In the genomic region with DNA sequence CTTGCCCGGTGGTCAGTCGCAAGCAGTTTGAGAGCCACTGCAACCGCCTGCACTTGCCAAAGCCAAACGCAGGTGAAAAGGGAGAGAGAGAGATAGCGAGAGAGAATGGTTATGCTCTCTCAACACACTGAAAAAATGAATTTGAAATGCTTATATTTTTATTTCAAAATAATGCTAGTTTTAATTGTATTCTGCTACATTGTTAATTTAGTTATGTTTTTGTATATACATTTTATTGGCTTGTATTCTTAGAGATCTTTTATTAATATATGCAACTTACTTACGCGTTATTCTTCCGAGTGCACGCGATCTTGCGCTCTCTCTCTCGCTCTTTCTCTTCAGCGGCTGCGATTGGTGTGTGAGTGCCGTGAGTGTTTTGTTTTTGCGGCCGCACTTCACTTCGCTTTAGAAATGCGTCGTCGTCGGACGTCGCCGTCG, we compare ENCODE assay signal across 1 fruit fly cellular context.
A peak's percentile ranks its signal among the peaks of the same experiment; 100 is the strongest.
TF ChIP-seq lines count a peak whose summit lies in the region.

No protein-coding gene starts in this region.

TF ChIP-seq in whole organism, embryonic, 481 proteins besides CTCF, POLR2A, EP300 and RAD21 (continued from another document and continues in another):
- TF ChIP-seq unc-4 (GFP tag; IDR thresholded peaks at IDR 0.05; lab: Robert Waterston, UW; ENCODE audit: partially characterized antibody) (no peak), CG6272 (GFP tag; IDR thresholded peaks at IDR 0.05; lab: Robert Waterston, UW) (peak; percentile 99), schlank (tag; optimal IDR thresholded peaks at IDR 0.05; lab: Kevin White, UChicago) (peak; percentile 86), her (GFP tag; optimal IDR thresholded peaks at IDR 0.05; lab: Kevin White, UChicago) (peak; percentile 47), CG1792 (GFP tag; optimal IDR thresholded peaks at IDR 0.05; lab: Kevin White, UChicago) (peak; percentile 88), Lim3 (GFP tag; IDR thresholded peaks at IDR 0.05; lab: Robert Waterston, UW) (no peak), D19A (tag; optimal IDR thresholded peaks at IDR 0.05; lab: Kevin White, UChicago) (peak; percentile 96), grn (GFP tag; optimal IDR thresholded peaks at IDR 0.05; lab: Kevin White, UChicago) (peak; percentile 88), E2f1 (GFP tag; IDR thresholded peaks at IDR 0.05; lab: Robert Waterston, UW) (peak; percentile 99), CG2116 (GFP tag; optimal IDR thresholded peaks at IDR 0.05; lab: Kevin White, UChicago) (no peak), CG6854 (GFP tag; optimal IDR thresholded peaks at IDR 0.05; lab: Kevin White, UChicago) (peak; percentile 95), nom (GFP tag; optimal IDR thresholded peaks at IDR 0.05; lab: Kevin White, UChicago) (peak; percentile 94), peb (GFP tag; IDR thresholded peaks at IDR 0.05; lab: Robert Waterston, UW) (peak; percentile 98), Dll (GFP tag; IDR thresholded peaks at IDR 0.05; lab: Robert Waterston, UW; ENCODE audit: partially characterized antibody) (no peak), Dp (GFP tag; optimal IDR thresholded peaks at IDR 0.05; lab: Kevin White, UChicago) (no peak), bab2 (GFP tag; optimal IDR thresholded peaks at IDR 0.05; lab: Kevin White, UChicago) (peak; percentile 98), CG2202 (tag; optimal IDR thresholded peaks at IDR 0.05; lab: Kevin White, UChicago) (peak; percentile 71), CG8478 (optimal IDR thresholded peaks at IDR 0.05; lab: Kevin White, UChicago) (no peak), CG7786 (GFP tag; optimal IDR thresholded peaks at IDR 0.05; lab: Kevin White, UChicago) (peak; percentile 69), Doc3 (GFP tag; IDR thresholded peaks at IDR 0.05; lab: Robert Waterston, UW; ENCODE audit: partially characterized antibody) (0 out of 3 replicates have a peak, but pooled peaks have one; percentile 17), HLH3B (GFP tag; IDR thresholded peaks at IDR 0.05; lab: Robert Waterston, UW) (peak; percentile 99), bowl (GFP tag; IDR thresholded peaks at IDR 0.05; lab: Robert Waterston, UW) (peak; percentile 99), Poxn (GFP tag; IDR thresholded peaks at IDR 0.05; lab: Robert Waterston, UW) (peak; percentile 52), ttk (GFP tag; IDR thresholded peaks at IDR 0.05; lab: Robert Waterston, UW) (peak; percentile 99), CG31441 (GFP tag; IDR thresholded peaks at IDR 0.05; lab: Robert Waterston, UW) (peak; percentile 94), CG11456 (GFP tag; IDR thresholded peaks at IDR 0.05; lab: Robert Waterston, UW) (peak; percentile 98), sens (GFP tag; lab: Kevin White, UChicago) (peak; percentile 99), slbo (GFP tag; IDR thresholded peaks at IDR 0.05; lab: Robert Waterston, UW) (no peak), sens-2 (GFP tag; IDR thresholded peaks at IDR 0.05; lab: Robert Waterston, UW) (peak; percentile 94), CG42726 (GFP tag; IDR thresholded peaks at IDR 0.05; lab: Robert Waterston, UW; ENCODE audit: partially characterized antibody) (no peak), knrl (GFP tag; IDR thresholded peaks at IDR 0.05; lab: Robert Waterston, UW; ENCODE audit: partially characterized antibody) (no peak), CG6654 (GFP tag; optimal IDR thresholded peaks at IDR 0.05; lab: Kevin White, UChicago) (peak; percentile 95), CG30020 (tag; optimal IDR thresholded peaks at IDR 0.05; lab: Kevin White, UChicago) (peak; percentile 86), Myb (GFP tag; optimal IDR thresholded peaks at IDR 0.05; lab: Kevin White, UChicago) (peak; percentile 22), CG6175 (GFP tag; IDR thresholded peaks at IDR 0.05; lab: Robert Waterston, UW) (peak; percentile 95), unpg (GFP tag; optimal IDR thresholded peaks at IDR 0.05; lab: Kevin White, UChicago) (no peak), Dfd (GFP tag; optimal IDR thresholded peaks at IDR 0.05; lab: Kevin White, UChicago) (no peak), bcd (GFP tag; optimal IDR thresholded peaks at IDR 0.05; lab: Kevin White, UChicago) (peak; percentile 98), lmd (GFP tag; IDR thresholded peaks at IDR 0.05; lab: Robert Waterston, UW) (peak; percentile 99), CG2199 (GFP tag; IDR thresholded peaks at IDR 0.05; lab: Robert Waterston, UW) (peak; percentile 98), Aef1 (GFP tag; IDR thresholded peaks at IDR 0.05; lab: Robert Waterston, UW) (peak; percentile 97), CG30403 (GFP tag; optimal IDR thresholded peaks at IDR 0.05; lab: Kevin White, UChicago) (peak; percentile 14), CG6683 (GFP tag; optimal IDR thresholded peaks at IDR 0.05; lab: Kevin White, UChicago) (peak; percentile 94), CG43689 (GFP tag; IDR thresholded peaks at IDR 0.05; lab: Robert Waterston, UW) (no peak), da (GFP tag; optimal IDR thresholded peaks at IDR 0.05; lab: Kevin White, UChicago) (peak; percentile 15), Elba2 (GFP tag; optimal IDR thresholded peaks at IDR 0.05; lab: Kevin White, UChicago) (peak; percentile 65), CG12942 (GFP tag; optimal IDR thresholded peaks at IDR 0.05; lab: Kevin White, UChicago) (no peak), CG6813 (GFP tag; optimal IDR thresholded peaks at IDR 0.05; lab: Kevin White, UChicago) (peak; percentile 97), Adf1 (GFP tag; IDR thresholded peaks at IDR 0.05; lab: Robert Waterston, UW) (no peak), trh (GFP tag; optimal IDR thresholded peaks at IDR 0.05; lab: Kevin White, UChicago) (peak; percentile 96), CG10274 (GFP tag; optimal IDR thresholded peaks at IDR 0.05; lab: Kevin White, UChicago) (peak; percentile 80), CG17328 (GFP tag; IDR thresholded peaks at IDR 0.05; lab: Robert Waterston, UW) (no peak), cwo (GFP tag; optimal IDR thresholded peaks at IDR 0.05; lab: Kevin White, UChicago) (peak; percentile 93), Sry-β (GFP tag; optimal IDR thresholded peaks at IDR 0.05; lab: Kevin White, UChicago) (peak; percentile 39), dati (GFP tag; IDR thresholded peaks at IDR 0.05; lab: Robert Waterston, UW) (peak; percentile 96), pfk (GFP tag; optimal IDR thresholded peaks at IDR 0.05; lab: Kevin White, UChicago) (peak; percentile 35), Hr78 (GFP tag; optimal IDR thresholded peaks at IDR 0.05; lab: Kevin White, UChicago) (peak in 1 of 2 experiments; percentile 93), slp2 (GFP tag; optimal IDR thresholded peaks at IDR 0.05; lab: Kevin White, UChicago) (peak; percentile 87), jumu (GFP tag; optimal IDR thresholded peaks at IDR 0.05; lab: Kevin White, UChicago) (peak; percentile 90), en (GFP tag; optimal IDR thresholded peaks at IDR 0.05; lab: Kevin White, UChicago) (peak; percentile 77), gcm2 (GFP tag; optimal IDR thresholded peaks at IDR 0.05; lab: Kevin White, UChicago) (no peak), Dref (GFP tag; IDR thresholded peaks at IDR 0.05; lab: Robert Waterston, UW) (no peak), Sox100B (GFP tag; optimal IDR thresholded peaks at IDR 0.05; lab: Kevin White, UChicago) (peak; percentile 98), CHES-1-like (GFP tag; optimal IDR thresholded peaks at IDR 0.05; lab: Kevin White, UChicago) (no peak), corto (GFP tag; optimal IDR thresholded peaks at IDR 0.05; lab: Kevin White, UChicago) (peak; percentile 98), pb (GFP tag; optimal IDR thresholded peaks at IDR 0.05; lab: Kevin White, UChicago) (peak; percentile 94), lola (GFP tag; optimal IDR thresholded peaks at IDR 0.05; lab: Kevin White, UChicago) (no peak), CG4404 (GFP tag; IDR thresholded peaks at IDR 0.05; lab: Robert Waterston, UW) (peak; percentile 98), CG12299 (tag; optimal IDR thresholded peaks at IDR 0.05; lab: Kevin White, UChicago) (no peak), disco-r (GFP tag; optimal IDR thresholded peaks at IDR 0.05; lab: Kevin White, UChicago) (no peak), zf30C (GFP tag; optimal IDR thresholded peaks at IDR 0.05; lab: Kevin White, UChicago) (peak; percentile 52), Taf1 (GFP tag; IDR thresholded peaks at IDR 0.05; lab: Robert Waterston, UW) (peak; percentile 94), Nf-YB (GFP tag; optimal IDR thresholded peaks at IDR 0.05; lab: Kevin White, UChicago) (peak; percentile 19), Mes4 (GFP tag; optimal IDR thresholded peaks at IDR 0.05; lab: Kevin White, UChicago) (no peak), al (GFP tag; IDR thresholded peaks at IDR 0.05; lab: Robert Waterston, UW) (peak; percentile 97), CG14441 (GFP tag; IDR thresholded peaks at IDR 0.05; lab: Robert Waterston, UW) (peak; percentile 99), CG14860 (GFP tag; IDR thresholded peaks at IDR 0.05; lab: Robert Waterston, UW; ENCODE audit: partially characterized antibody) (no peak), B-H2 (GFP tag; optimal IDR thresholded peaks at IDR 0.05; lab: Kevin White, UChicago) (peak; percentile 56), CG13624 (GFP tag; optimal IDR thresholded peaks at IDR 0.05; lab: Kevin White, UChicago) (peak; percentile 97), amos (GFP tag; IDR thresholded peaks at IDR 0.05; lab: Robert Waterston, UW; ENCODE audit: partially characterized antibody) (no peak), tx (GFP tag; optimal IDR thresholded peaks at IDR 0.05; lab: Kevin White, UChicago) (no peak), CG4328 (GFP tag; optimal IDR thresholded peaks at IDR 0.05; lab: Kevin White, UChicago) (peak; percentile 93), CG1602 (GFP tag; optimal IDR thresholded peaks at IDR 0.05; lab: Kevin White, UChicago) (peak; percentile 63), Sry-δ (GFP tag; optimal IDR thresholded peaks at IDR 0.05; lab: Kevin White, UChicago) (peak; percentile 51), jigr1 (GFP tag; IDR thresholded peaks at IDR 0.05; lab: Robert Waterston, UW) (peak; percentile 97), sisA (GFP tag; IDR thresholded peaks at IDR 0.05; lab: Robert Waterston, UW) (peak; percentile 99), sna (GFP tag; IDR thresholded peaks at IDR 0.05; lab: Robert Waterston, UW; ENCODE audit: partially characterized antibody) (no peak), Jarid2 (GFP tag; optimal IDR thresholded peaks at IDR 0.05; lab: Kevin White, UChicago) (peak; percentile 84), Dip2 (GFP tag; IDR thresholded peaks at IDR 0.05; lab: Robert Waterston, UW) (peak; percentile 78), aop (GFP tag; IDR thresholded peaks at IDR 0.05; lab: Robert Waterston, UW) (no peak), CoRest (tag; optimal IDR thresholded peaks at IDR 0.05; lab: Kevin White, UChicago) (no peak), luna (GFP tag; optimal IDR thresholded peaks at IDR 0.05; lab: Kevin White, UChicago) (peak; percentile 62), dan (GFP tag; IDR thresholded peaks at IDR 0.05; lab: Robert Waterston, UW) (peak; percentile 94), CG7556 (GFP tag; optimal IDR thresholded peaks at IDR 0.05; lab: Kevin White, UChicago) (no peak), CG18262 (tag; optimal IDR thresholded peaks at IDR 0.05; lab: Kevin White, UChicago) (peak; percentile 99), dpn (GFP tag; optimal IDR thresholded peaks at IDR 0.05; lab: Kevin White, UChicago) (peak in 1 of 2 experiments; percentile 94), Atf6 (GFP tag; IDR thresholded peaks at IDR 0.05; lab: Robert Waterston, UW) (peak; percentile 89), CG15696 (tag; optimal IDR thresholded peaks at IDR 0.05; lab: Kevin White, UChicago) (peak; percentile 97), Vsx1 (GFP tag; optimal IDR thresholded peaks at IDR 0.05; lab: Kevin White, UChicago) (peak; percentile 40), gcm (GFP tag; optimal IDR thresholded peaks at IDR 0.05; lab: Kevin White, UChicago) (no peak), wek (GFP tag; optimal IDR thresholded peaks at IDR 0.05; lab: Kevin White, UChicago) (no peak), CG10209 (GFP tag; optimal IDR thresholded peaks at IDR 0.05; lab: Kevin White, UChicago) (peak; percentile 98), CG16813 (GFP tag; IDR thresholded peaks at IDR 0.05; lab: Robert Waterston, UW; ENCODE audit: partially characterized antibody) (no peak), CG15269 (tag; optimal IDR thresholded peaks at IDR 0.05; lab: Kevin White, UChicago) (no peak), CG30431 (GFP tag; optimal IDR thresholded peaks at IDR 0.05; lab: Kevin White, UChicago) (peak; percentile 26), Hmr (GFP tag; optimal IDR thresholded peaks at IDR 0.05; lab: Kevin White, UChicago) (no peak), CG18764 (GFP tag; optimal IDR thresholded peaks at IDR 0.05; lab: Kevin White, UChicago) (peak; percentile 95), CG11504 (tag; optimal IDR thresholded peaks at IDR 0.05; lab: Kevin White, UChicago) (peak; percentile 97), fd64A (GFP tag; optimal IDR thresholded peaks at IDR 0.05; lab: Kevin White, UChicago) (peak; percentile 94), Xrp1 (GFP tag; IDR thresholded peaks at IDR 0.05; lab: Robert Waterston, UW) (peak; percentile 100), chm (GFP tag; IDR thresholded peaks at IDR 0.05; lab: Robert Waterston, UW) (peak; percentile 70; the same call in 1 of the 2 replicates), abd-A (tag; optimal IDR thresholded peaks at IDR 0.05; lab: Kevin White, UChicago) (peak; percentile 65), CkIIα-i1 (GFP tag; IDR thresholded peaks at IDR 0.05; lab: Robert Waterston, UW) (peak; percentile 82), CG9876 (GFP tag; optimal IDR thresholded peaks at IDR 0.05; lab: Kevin White, UChicago) (no peak), CG10462 (GFP tag; optimal IDR thresholded peaks at IDR 0.05; lab: Kevin White, UChicago) (peak; percentile 26), CG7357 (GFP tag; IDR thresholded peaks at IDR 0.05; lab: Robert Waterston, UW) (peak; percentile 95), CG3995 (GFP tag; optimal IDR thresholded peaks at IDR 0.05; lab: Kevin White, UChicago) (peak; percentile 75), CG10147 (GFP tag; optimal IDR thresholded peaks at IDR 0.05; lab: Kevin White, UChicago) (peak; percentile 96), CG31224 (GFP tag; IDR thresholded peaks at IDR 0.05; lab: Robert Waterston, UW) (peak; percentile 95), Oaz (GFP tag; IDR thresholded peaks at IDR 0.05; lab: Robert Waterston, UW) (peak; percentile 98), lilli (GFP tag; optimal IDR thresholded peaks at IDR 0.05; lab: Kevin White, UChicago) (peak; percentile 96), CG9727 (GFP tag; optimal IDR thresholded peaks at IDR 0.05; lab: Kevin White, UChicago) (peak; percentile 99), exex (tag; optimal IDR thresholded peaks at IDR 0.05; lab: Kevin White, UChicago) (peak; percentile 82), ash1 (GFP tag; optimal IDR thresholded peaks at IDR 0.05; lab: Kevin White, UChicago) (peak; percentile 56), H15 (GFP tag; IDR thresholded peaks at IDR 0.05; lab: Robert Waterston, UW) (peak; percentile 99), CG11696 (GFP tag; IDR thresholded peaks at IDR 0.05; lab: Robert Waterston, UW) (peak; percentile 93), CG33213 (GFP tag; optimal IDR thresholded peaks at IDR 0.05; lab: Kevin White, UChicago) (peak; percentile 86)
